Worm (Caenorhabditis elegans) whole organism, mixed stage, embryonic: Measurements from ENCODE around the gene cdf-2.
A peak's percentile ranks its signal among the peaks of the same experiment; 100 is the strongest.

ENCODE experiments used
- M03D4.4 ChIP-seq: sonication (generic microtip); optimal IDR thresholded peaks from 2 replicates; lab custom pipeline; 2017; ENCODE audit warnings: mild to moderate bottlenecking, missing genetic modification characterization, missing compliant biosample characterization
- blmp-1 ChIP-seq: fragments of 150-350 bp; optimal IDR thresholded peaks from 2 replicates; lab custom pipeline; 2014; ENCODE audit warnings: missing biosample characterization, missing genetic modification characterization
- ceh-39 ChIP-seq: fragments of 150-350 bp; optimal IDR thresholded peaks from 2 replicates; lab custom pipeline; 2014; ENCODE audit warnings: missing biosample characterization, missing genetic modification characterization
- ceh-43 ChIP-seq: fragments of 200-800 bp; sonication (Bioruptor generic); optimal IDR thresholded peaks from 2 replicates; lab custom pipeline; 2018; ENCODE audit warnings: mild to moderate bottlenecking, missing genetic modification characterization, moderate library complexity, missing compliant biosample characterization
- ceh-83 ChIP-seq: fragments of 200-800 bp; sonication (Bioruptor generic); optimal IDR thresholded peaks from 2 replicates; lab custom pipeline; 2018; ENCODE audit warnings: mild to moderate bottlenecking, missing genetic modification characterization, missing compliant biosample characterization
- ces-1 ChIP-seq: fragments of 150-350 bp; optimal IDR thresholded peaks from 2 replicates; lab custom pipeline; 2014; ENCODE audit warnings: missing biosample characterization, missing genetic modification reagents, missing genetic modification characterization
- cnd-1 ChIP-seq: fragments of 200-800 bp; sonication (Bioruptor generic); optimal IDR thresholded peaks from 2 replicates; lab custom pipeline; 2018; ENCODE audit warnings: mild to moderate bottlenecking, missing genetic modification characterization, missing compliant biosample characterization
- drap-1 ChIP-seq: fragments of 200-800 bp; sonication (Bioruptor generic); optimal IDR thresholded peaks from 3 replicates; lab custom pipeline; 2018; ENCODE audit warnings: mild to moderate bottlenecking, missing genetic modification characterization, missing compliant biosample characterization
- elt-1 ChIP-seq: sonication (generic microtip); optimal IDR thresholded peaks from 2 replicates; lab custom pipeline; 2017; ENCODE audit warnings: missing genetic modification characterization, mild to moderate bottlenecking, missing compliant biosample characterization, antibody characterized with exemption, moderate library complexity, borderline replicate concordance; ENCODE audit not compliant: insufficient read depth
- elt-3 ChIP-seq: fragments of 150-350 bp; optimal IDR thresholded peaks from 2 replicates; lab custom pipeline; 2014; ENCODE audit warnings: missing biosample characterization, missing genetic modification characterization
- flh-1 ChIP-seq: fragments of 200-800 bp; sonication (Bioruptor generic); optimal IDR thresholded peaks from 2 replicates; lab custom pipeline; 2018; ENCODE audit warnings: mild to moderate bottlenecking, missing genetic modification characterization, moderate library complexity, missing compliant biosample characterization
- ham-2 ChIP-seq: fragments of 200-800 bp; sonication (Bioruptor generic); optimal IDR thresholded peaks from 2 replicates; lab custom pipeline; 2018; ENCODE audit warnings: mild to moderate bottlenecking, missing genetic modification characterization, missing compliant biosample characterization
- hlh-1 ChIP-seq: fragments of 150-350 bp; optimal IDR thresholded peaks from 2 replicates; lab custom pipeline; 2014; ENCODE audit warnings: missing biosample characterization, missing genetic modification reagents, missing genetic modification characterization
- lin-13 ChIP-seq: fragments of 150-350 bp; optimal IDR thresholded peaks from 2 replicates; lab custom pipeline; 2014; ENCODE audit warnings: missing biosample characterization, missing genetic modification characterization
- lin-32 ChIP-seq: fragments of 200-800 bp; sonication (Bioruptor generic); optimal IDR thresholded peaks from 2 replicates; lab custom pipeline; 2018; ENCODE audit warnings: mild to moderate bottlenecking, missing genetic modification characterization, missing compliant biosample characterization
- mab-5 ChIP-seq: fragments of 150-350 bp; optimal IDR thresholded peaks from 2 replicates; lab custom pipeline; 2014; ENCODE audit warnings: missing biosample characterization, missing genetic modification characterization
- mep-1 ChIP-seq: fragments of 150-350 bp; optimal IDR thresholded peaks from 2 replicates; lab custom pipeline; 2017; ENCODE audit warnings: missing biosample characterization, missing genetic modification reagents, missing genetic modification characterization, inconsistent platforms
- mls-2 ChIP-seq: sonication (generic microtip); optimal IDR thresholded peaks from 2 replicates; lab custom pipeline; 2016; ENCODE audit warnings: mild to moderate bottlenecking, missing genetic modification characterization, moderate library complexity, missing compliant biosample characterization
- nhr-12 ChIP-seq: fragments of 150-350 bp; optimal IDR thresholded peaks from 2 replicates; lab custom pipeline; 2014; ENCODE audit warnings: missing biosample characterization, missing genetic modification characterization
- nhr-2 ChIP-seq: fragments of 150-350 bp; optimal IDR thresholded peaks from 2 replicates; lab custom pipeline; 2014; ENCODE audit warnings: missing biosample characterization, missing genetic modification characterization
- nhr-237 ChIP-seq: fragments of 150-350 bp; optimal IDR thresholded peaks from 2 replicates; lab custom pipeline; 2014; ENCODE audit warnings: missing biosample characterization, missing genetic modification characterization
- nhr-28 ChIP-seq: fragments of 150-350 bp; optimal IDR thresholded peaks from 2 replicates; lab custom pipeline; 2014; ENCODE audit warnings: missing biosample characterization, missing genetic modification characterization
- nhr-76 ChIP-seq: sonication (generic microtip); optimal IDR thresholded peaks from 2 replicates; lab custom pipeline; 2017; ENCODE audit warnings: missing biosample characterization, missing genetic modification characterization
- pha-4 ChIP-seq: fragments of 150-350 bp; optimal IDR thresholded peaks from 2 replicates; lab custom pipeline; 2018; ENCODE audit warnings: missing biosample characterization, missing genetic modification reagents, missing genetic modification characterization
- sem-2 ChIP-seq: fragments of 200-800 bp; sonication (Bioruptor generic); optimal IDR thresholded peaks from 2 replicates; lab custom pipeline; 2018; ENCODE audit warnings: mild to moderate bottlenecking, missing genetic modification characterization, missing compliant biosample characterization
- sptf-1 ChIP-seq: sonication (generic microtip); optimal IDR thresholded peaks from 2 replicates; lab custom pipeline; 2017; ENCODE audit warnings: mild to moderate bottlenecking, missing genetic modification characterization, moderate library complexity, missing compliant biosample characterization
- tbx-8 ChIP-seq: fragments of 200-800 bp; sonication (Bioruptor generic); optimal IDR thresholded peaks from 2 replicates; lab custom pipeline; 2018; ENCODE audit warnings: mild to moderate bottlenecking, missing genetic modification characterization, moderate library complexity, missing compliant biosample characterization
- unc-120 ChIP-seq: sonication (generic microtip); optimal IDR thresholded peaks from 2 replicates; lab custom pipeline; 2017; ENCODE audit warnings: missing genetic modification characterization, missing compliant biosample characterization; ENCODE audit not compliant: poor library complexity, severe bottlenecking
- unc-39 ChIP-seq: fragments of 150-350 bp; optimal IDR thresholded peaks from 2 replicates; lab custom pipeline; 2014; ENCODE audit warnings: missing biosample characterization, missing genetic modification characterization
- zip-8 ChIP-seq: fragments of 150-350 bp; optimal IDR thresholded peaks from 2 replicates; lab custom pipeline; 2014; ENCODE audit warnings: missing biosample characterization, missing genetic modification characterization
- ztf-11 ChIP-seq: fragments of 150-350 bp; optimal IDR thresholded peaks from 2 replicates; lab custom pipeline; 2014; ENCODE audit warnings: missing biosample characterization, missing genetic modification characterization

Gene cdf-2

DNA sequence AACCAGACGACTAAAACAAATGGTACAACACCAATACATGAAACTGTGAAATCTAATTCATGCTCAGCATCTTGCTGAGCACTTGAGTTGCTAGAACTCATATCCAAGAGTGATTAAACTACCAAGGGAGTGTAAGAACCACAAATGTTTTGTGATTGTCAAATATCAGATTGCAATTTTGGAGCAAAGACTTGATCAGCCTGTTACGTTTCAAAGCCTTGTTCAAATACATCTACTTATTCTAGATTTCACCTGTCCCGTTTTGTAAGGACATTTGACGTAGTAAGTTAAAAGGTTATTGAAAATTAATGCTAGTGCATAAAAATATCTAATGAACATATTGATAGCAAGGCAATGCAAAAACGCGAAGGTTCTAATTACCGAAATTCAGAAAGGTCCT, 10.6 kb upstream of the cdf-2 start, which contains the start of gene F45E6.1:
Gene F45E6.1, minus strand, starts transcription at position 101 of the 400 bp plus-strand sequence.
- TF ChIP-seq ceh-43 (GFP tag; lab: Kevin White, UChicago) (no peak), nhr-76 (tag; lab: Kevin White, UChicago) (no peak), flh-1 (no peak), ces-1 (no peak), tbx-8 (GFP tag; lab: Kevin White, UChicago) (no peak), ham-2 (GFP tag; lab: Kevin White, UChicago) (no peak), mab-5 (tag; lab: Kevin White, UChicago) (no peak), pha-4 (tag; lab: Kevin White, UChicago) (no peak), lin-32 (no peak), ztf-11 (tag; lab: Kevin White, UChicago) (no peak)

DNA sequence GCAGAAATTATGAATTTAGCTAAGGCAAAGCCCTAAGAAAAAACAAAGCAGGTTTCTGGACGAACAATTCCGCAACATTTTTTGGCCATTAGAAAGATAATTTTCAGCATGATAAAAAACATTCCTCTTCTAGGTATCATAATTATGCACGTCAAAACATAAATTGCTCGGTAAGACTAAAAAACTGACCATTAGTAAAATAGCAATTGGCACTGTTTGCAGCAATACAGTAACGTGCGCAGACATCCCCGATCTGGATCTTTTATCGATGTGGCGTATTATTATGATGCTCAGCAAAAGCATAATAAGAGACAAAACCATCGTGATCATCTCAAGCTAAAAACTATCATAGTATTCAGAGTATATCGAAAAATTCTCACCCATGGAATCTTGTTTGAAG, 9.7 kb upstream of the cdf-2 start:
- TF ChIP-seq ceh-83, result no peak

DNA sequence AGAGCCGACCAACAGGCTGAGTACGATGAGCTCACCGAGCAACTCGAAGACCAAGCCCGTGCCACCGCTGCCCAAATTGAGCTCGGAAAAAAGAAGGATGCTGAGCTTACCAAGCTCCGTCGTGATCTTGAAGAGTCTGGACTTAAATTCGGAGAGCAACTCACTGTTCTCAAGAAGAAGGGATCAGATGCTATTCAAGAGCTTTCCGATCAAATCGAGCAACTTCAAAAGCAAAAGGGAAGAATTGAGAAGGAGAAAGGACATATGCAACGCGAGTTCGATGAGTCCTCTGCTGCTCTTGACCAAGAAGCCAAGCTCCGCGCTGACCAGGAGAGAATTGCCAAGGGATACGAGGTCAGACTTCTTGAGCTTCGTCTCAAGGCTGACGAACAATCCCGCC, 5.5 kb upstream of the cdf-2 start:
- TF ChIP-seq nhr-237 (tag; lab: Kevin White, UChicago) (no peak), mep-1 (tag; lab: Kevin White, UChicago) (no peak), ztf-11 (tag; lab: Kevin White, UChicago) (no peak), elt-1 (tag; lab: Kevin White, UChicago) (no peak), nhr-12 (tag; lab: Kevin White, UChicago) (no peak), nhr-2 (tag; lab: Kevin White, UChicago) (no peak), nhr-76 (tag; lab: Kevin White, UChicago) (no peak), ceh-83 (no peak), sptf-1 (tag; lab: Kevin White, UChicago) (no peak), blmp-1 (tag; lab: Kevin White, UChicago) (no peak), lin-13 (tag; lab: Kevin White, UChicago) (no peak), mab-5 (tag; lab: Kevin White, UChicago) (no peak), hlh-1 (no peak), drap-1 (GFP tag; lab: Kevin White, UChicago) (no peak), ceh-39 (tag; lab: Kevin White, UChicago) (no peak), unc-120 (tag; lab: Kevin White, UChicago) (no peak), M03D4.4 (tag; lab: Kevin White, UChicago) (no peak), mls-2 (tag; lab: Kevin White, UChicago) (no peak), ces-1 (no peak)

DNA sequence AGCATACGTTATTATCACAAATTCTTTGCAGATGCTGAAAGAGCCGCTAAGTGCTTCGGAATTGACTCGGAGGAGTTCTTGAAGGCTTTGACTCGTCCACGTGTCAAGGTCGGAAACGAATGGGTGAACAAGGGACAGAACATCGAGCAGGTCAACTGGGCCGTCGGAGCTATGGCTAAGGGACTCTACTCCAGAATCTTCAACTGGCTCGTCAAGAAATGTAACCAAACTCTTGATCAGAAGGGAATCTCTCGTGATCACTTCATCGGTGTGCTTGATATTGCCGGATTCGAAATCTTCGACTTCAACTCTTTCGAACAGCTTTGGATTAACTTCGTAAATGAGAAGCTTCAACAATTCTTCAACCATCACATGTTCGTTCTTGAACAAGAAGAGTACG, 3.1 kb upstream of the cdf-2 start:
- TF ChIP-seq lin-13 (tag; lab: Kevin White, UChicago) (no peak), M03D4.4 (tag; lab: Kevin White, UChicago) (no peak), pha-4 (tag; lab: Kevin White, UChicago) (no peak), ceh-83 (no peak), drap-1 (GFP tag; lab: Kevin White, UChicago) (no peak), elt-3 (tag; lab: Kevin White, UChicago) (no peak), cnd-1 (tag; lab: Kevin White, UChicago) (no peak), ztf-11 (tag; lab: Kevin White, UChicago) (no peak)
- TF ChIP-seq, all 35 proteins: peak for 0

DNA sequence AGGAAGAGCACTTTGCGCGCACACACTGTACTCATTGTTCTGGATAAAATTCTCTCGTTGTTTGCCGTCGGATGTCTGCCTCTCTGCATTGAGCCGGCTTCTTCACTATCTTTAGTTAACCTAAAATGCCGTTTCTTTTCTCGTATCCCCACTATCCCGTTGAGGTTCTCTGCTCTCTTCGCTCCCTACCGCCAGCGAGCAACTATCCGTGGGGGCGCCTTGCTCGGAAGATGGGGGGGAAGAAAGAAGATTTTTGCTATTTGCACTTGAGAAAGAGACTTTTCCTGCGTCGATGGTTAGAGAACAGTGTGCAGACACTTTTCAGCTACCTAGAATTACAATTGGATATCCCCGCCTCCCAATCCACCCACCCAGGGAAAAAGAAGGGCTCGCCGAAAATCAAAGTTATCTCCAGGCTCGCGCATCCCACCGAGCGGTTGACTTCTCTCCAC, 969 bp upstream of the cdf-2 start, which contains the start of gene myo-2:
Gene myo-2, plus strand, starts transcription at position 402 of the 452 bp plus-strand sequence.
- TF ChIP-seq ham-2 (GFP tag; lab: Kevin White, UChicago) (no peak), ztf-11 (tag; lab: Kevin White, UChicago) (no peak), pha-4 (tag; lab: Kevin White, UChicago) (peak; percentile 17), nhr-28 (tag; lab: Kevin White, UChicago) (no peak), drap-1 (GFP tag; lab: Kevin White, UChicago) (no peak)

DNA sequence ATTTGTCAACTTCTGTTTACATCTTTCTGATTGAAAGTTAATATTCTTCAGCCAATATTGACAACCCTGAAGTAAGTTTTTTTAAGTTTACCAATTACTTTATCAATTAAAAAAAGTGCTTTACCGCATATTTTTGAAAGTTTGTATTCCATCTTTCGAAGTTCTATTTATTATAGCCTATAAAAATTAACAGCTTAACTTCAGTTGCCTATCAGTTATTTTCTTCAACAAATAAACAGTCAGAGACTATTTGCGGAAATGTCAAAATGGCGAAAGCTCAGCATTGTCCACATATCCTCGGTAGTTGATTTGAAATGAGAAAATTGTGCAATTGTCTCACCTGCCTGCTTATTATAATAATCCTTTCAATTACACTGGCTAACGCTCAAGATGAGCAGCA, 3.2 kb downstream of the cdf-2 start, which contains the start of gene T18D3.5:
Gene T18D3.5, plus strand, starts transcription at position 301 of the 400 bp plus-strand sequence.
- TF ChIP-seq ztf-11 (tag; lab: Kevin White, UChicago) (no peak), zip-8 (no peak), nhr-237 (tag; lab: Kevin White, UChicago) (no peak), blmp-1 (tag; lab: Kevin White, UChicago) (no peak), sem-2 (GFP tag; lab: Kevin White, UChicago) (no peak), unc-120 (tag; lab: Kevin White, UChicago) (no peak), lin-13 (tag; lab: Kevin White, UChicago) (no peak), lin-32 (no peak), mls-2 (tag; lab: Kevin White, UChicago) (no peak), unc-39 (tag; lab: Kevin White, UChicago) (no peak), ham-2 (GFP tag; lab: Kevin White, UChicago) (no peak), flh-1 (no peak), nhr-2 (tag; lab: Kevin White, UChicago) (no peak)
